Worm (Caenorhabditis elegans): ENCODE measurements around the gene Y9C2UA.1.
A peak's percentile ranks its signal among the peaks of the same experiment; 100 is the strongest.

Y9C2UA.1 gene

DNA sequence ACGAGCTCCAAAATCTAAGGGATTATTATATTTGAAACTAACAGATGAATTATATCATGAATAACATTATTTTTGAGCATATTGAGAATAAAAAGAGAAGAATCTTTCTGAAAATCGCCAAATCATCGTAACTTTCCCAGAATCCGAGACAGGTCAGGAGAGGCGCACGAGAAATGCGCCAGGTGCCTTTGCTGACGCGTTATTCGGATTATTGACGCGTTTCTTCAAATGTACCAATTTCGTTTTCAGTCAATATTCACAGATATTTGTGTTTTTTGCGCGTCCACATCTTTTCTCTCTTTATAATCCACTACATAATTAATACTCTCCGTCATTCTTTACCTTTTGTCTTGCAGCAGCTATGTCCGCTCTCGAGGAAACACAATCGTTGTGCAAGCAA, 40.4 kb upstream of the Y9C2UA.1 start, which contains the start of gene T24H10.1 (continued):
- peak; percentile 38 for TF ChIP-seq ceh-8 (GFP tag; optimal IDR thresholded peaks at IDR 0.05)
- TF ChIP-seq nhr-28 (tag; optimal IDR thresholded peaks at IDR 0.05) = no peak
- TF ChIP-seq ceh-63 (GFP tag; optimal IDR thresholded peaks at IDR 0.05) = no peak
- no peak for TF ChIP-seq fos-1 (tag; optimal IDR thresholded peaks at IDR 0.05)
- peak; percentile 85 for TF ChIP-seq nhr-47 (tag; optimal IDR thresholded peaks at IDR 0.05)
- peak; percentile 82 for TF ChIP-seq nhr-85 (tag)
- TF ChIP-seq zag-1 (tag; optimal IDR thresholded peaks at IDR 0.05) = no peak
- TF ChIP-seq pax-3 (tag; optimal IDR thresholded peaks at IDR 0.05) = peak; percentile 14
- TF ChIP-seq C16A3.4 (tag; optimal IDR thresholded peaks at IDR 0.05) = peak; percentile 68
- TF ChIP-seq tbx-2 (tag; optimal IDR thresholded peaks at IDR 0.05) = peak; percentile 71
- peak; percentile 80 for TF ChIP-seq nhr-20 (tag; optimal IDR thresholded peaks at IDR 0.05)
- no peak for TF ChIP-seq aha-1 (tag; optimal IDR thresholded peaks at IDR 0.05)

DNA sequence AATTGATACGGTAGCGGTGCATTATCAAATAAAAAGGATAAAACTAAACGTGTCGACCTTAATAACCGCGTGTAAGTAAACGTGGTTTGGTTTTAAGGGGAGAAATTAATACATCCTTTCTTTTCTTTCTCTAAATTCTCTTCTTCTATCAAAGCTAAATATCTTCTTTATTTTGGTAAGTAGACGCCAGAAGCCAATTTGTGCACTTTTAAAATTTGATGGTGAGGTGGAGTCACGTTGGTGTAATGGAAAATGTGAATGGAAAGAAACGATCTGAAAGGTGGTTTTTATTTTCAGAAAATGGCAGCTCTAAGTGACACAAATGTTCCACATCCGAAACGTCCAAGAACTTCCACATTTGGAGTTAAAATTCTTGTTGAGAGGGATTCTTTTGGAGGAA, 38.7 kb upstream of the Y9C2UA.1 start, which contains the start of gene T24H10.5:
T24H10.5 (plus strand) TSS at position 301 of the 400 bp plus-strand sequence.
- TF ChIP-seq ces-1 (GFP tag; optimal IDR thresholded peaks at IDR 0.05) (no peak), unc-98 (GFP tag; IDR thresholded peaks at IDR 0.05) (no peak), dpl-1 (GFP tag; optimal IDR thresholded peaks at IDR 0.05) (no peak), irx-1 (tag; optimal IDR thresholded peaks at IDR 0.05) (no peak), fkh-4 (tag; optimal IDR thresholded peaks at IDR 0.05; ENCODE audit: borderline replicate concordance) (no peak), pax-3 (tag; optimal IDR thresholded peaks at IDR 0.05) (no peak), grh-1 (GFP tag; IDR thresholded peaks at IDR 0.05) (no peak), sptf-1 (tag; optimal IDR thresholded peaks at IDR 0.05) (no peak), efl-1 (optimal IDR thresholded peaks at IDR 0.05) (no peak), efl-1 (GFP tag; optimal IDR thresholded peaks at IDR 0.05 in 1 of 2) (peak in 1 of 2 experiments; percentile 48)

DNA sequence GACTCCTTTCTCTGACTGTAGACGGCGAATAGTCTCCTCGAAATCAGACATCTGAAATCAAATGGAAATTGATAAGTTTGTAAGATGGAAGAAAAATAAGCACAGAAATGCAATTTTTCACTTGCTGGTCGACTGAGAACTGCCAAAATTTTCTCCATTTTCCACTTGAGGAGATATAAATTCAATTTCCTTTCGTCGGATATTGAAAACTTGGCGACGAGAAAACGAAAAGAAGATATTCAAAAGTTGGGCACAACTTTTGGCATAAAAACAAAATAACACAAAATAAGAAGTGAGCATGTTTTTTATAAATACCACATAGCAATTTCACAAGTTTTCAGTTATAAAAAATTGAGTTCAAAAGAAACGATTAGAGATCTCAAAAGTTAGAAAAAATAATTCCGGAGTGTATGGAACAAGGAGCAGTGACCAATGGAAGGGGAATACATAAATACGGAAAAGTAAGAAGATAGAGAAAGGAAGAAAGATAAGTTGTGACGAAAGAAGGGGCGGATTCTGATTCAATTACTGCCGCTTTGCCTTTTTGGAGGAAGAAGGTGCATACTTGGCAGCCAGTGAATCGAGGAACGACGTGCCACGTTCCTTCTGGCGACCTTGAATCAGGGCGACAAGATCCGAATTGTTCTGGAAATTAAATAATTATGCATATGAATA, 32.2 kb upstream of the Y9C2UA.1 start, which contains the start of gene dyrb-1:
dyrb-1 (minus strand) TSS at position 51 of the 675 bp plus-strand sequence.
- TF ChIP-seq grh-1 (GFP tag; IDR thresholded peaks at IDR 0.05) = no peak
- TF ChIP-seq lin-14 (GFP tag; optimal IDR thresholded peaks at IDR 0.05) = peak; percentile 43
- no peak for TF ChIP-seq lin-35 (GFP tag; optimal IDR thresholded peaks at IDR 0.05)
- TF ChIP-seq ces-1 (GFP tag; optimal IDR thresholded peaks at IDR 0.05) = peak; percentile 47
- no peak for TF ChIP-seq nhr-19 (GFP tag; conservative IDR thresholded peaks at IDR 0.05)
- no peak for TF ChIP-seq zip-4 (GFP tag; optimal IDR thresholded peaks at IDR 0.05)
- TF ChIP-seq vab-15 (tag; optimal IDR thresholded peaks at IDR 0.05) = no peak
- TF ChIP-seq fos-1 (tag; optimal IDR thresholded peaks at IDR 0.05) = no peak
- peak; percentile 20 for TF ChIP-seq fkh-10 (GFP tag; optimal IDR thresholded peaks at IDR 0.05)

DNA sequence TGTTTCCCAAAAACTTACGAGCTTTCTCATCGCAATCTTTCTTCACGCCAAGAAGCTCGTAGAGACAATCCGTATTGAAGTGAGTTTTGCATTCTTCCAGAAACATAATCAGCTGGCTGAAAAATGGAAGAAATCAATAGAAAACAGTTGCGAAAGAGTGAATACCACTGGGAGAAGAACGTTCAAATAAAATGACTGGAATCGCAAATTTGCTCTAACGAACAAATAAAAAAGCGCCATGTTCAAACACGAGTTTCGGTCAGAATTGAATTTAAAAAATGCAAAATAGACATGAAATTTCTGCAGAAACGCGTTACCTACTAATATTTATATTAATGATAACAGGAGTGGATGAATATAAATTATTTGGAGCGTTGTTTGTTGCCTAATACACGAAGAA, 31.0 kb upstream of the Y9C2UA.1 start, which contains the start of gene dnj-23:
dnj-23 (minus strand) TSS at position 158 of the 400 bp plus-strand sequence.
- TF ChIP-seq nhr-19 (GFP tag; conservative IDR thresholded peaks at IDR 0.05) (no peak), ceh-90 (tag; optimal IDR thresholded peaks at IDR 0.05) (no peak), mdl-1 (tag; optimal IDR thresholded peaks at IDR 0.05) (no peak), unc-130 (tag; optimal IDR thresholded peaks at IDR 0.05) (no peak), unc-86 (tag; optimal IDR thresholded peaks at IDR 0.05) (no peak), ztf-11 (tag; optimal IDR thresholded peaks at IDR 0.05) (no peak), efl-1 (optimal IDR thresholded peaks at IDR 0.05) (peak; percentile 26 to 85), efl-1 (GFP tag; optimal IDR thresholded peaks at IDR 0.05 in 1 of 2) (peak; percentile 88 to 98), nhr-76 (tag; optimal IDR thresholded peaks at IDR 0.05) (no peak), lin-13 (GFP tag; optimal IDR thresholded peaks at IDR 0.05) (no peak), ceh-8 (GFP tag; optimal IDR thresholded peaks at IDR 0.05) (no peak), dpl-1 (GFP tag; optimal IDR thresholded peaks at IDR 0.05) (peak; percentile 68 to 87 (median 83)), unc-62 (GFP tag; optimal IDR thresholded peaks at IDR 0.05) (no peak), lin-35 (GFP tag; optimal IDR thresholded peaks at IDR 0.05) (peak; percentile 85 to 95), lin-14 (GFP tag; optimal IDR thresholded peaks at IDR 0.05) (peak; percentile 4), hpl-2 (GFP tag; optimal IDR thresholded peaks at IDR 0.05) (no peak), xbp-1 (tag; optimal IDR thresholded peaks at IDR 0.05) (no peak), tbx-2 (tag; optimal IDR thresholded peaks at IDR 0.05) (no peak), ets-5 (GFP tag; IDR thresholded peaks at IDR 0.05) (no peak), unc-30 (tag; optimal IDR thresholded peaks at IDR 0.05) (no peak), egl-27 (tag; optimal IDR thresholded peaks at IDR 0.05) (no peak), tlp-1 (tag; optimal IDR thresholded peaks at IDR 0.05) (no peak), efl-3 (GFP tag; optimal IDR thresholded peaks at IDR 0.05) (no peak), nhr-28 (tag; optimal IDR thresholded peaks at IDR 0.05) (no peak), C34B4.2 (tag; optimal IDR thresholded peaks at IDR 0.05) (no peak), elt-3 (tag; optimal IDR thresholded peaks at IDR 0.05) (no peak), nhr-47 (tag; optimal IDR thresholded peaks at IDR 0.05) (peak; percentile 5), fkh-4 (tag; optimal IDR thresholded peaks at IDR 0.05; ENCODE audit: borderline replicate concordance) (no peak), isw-1 (GFP tag; IDR thresholded peaks at IDR 0.05) (no peak)
